Worm (Caenorhabditis elegans): ENCODE data around the gene F02E11.2.

DNA sequence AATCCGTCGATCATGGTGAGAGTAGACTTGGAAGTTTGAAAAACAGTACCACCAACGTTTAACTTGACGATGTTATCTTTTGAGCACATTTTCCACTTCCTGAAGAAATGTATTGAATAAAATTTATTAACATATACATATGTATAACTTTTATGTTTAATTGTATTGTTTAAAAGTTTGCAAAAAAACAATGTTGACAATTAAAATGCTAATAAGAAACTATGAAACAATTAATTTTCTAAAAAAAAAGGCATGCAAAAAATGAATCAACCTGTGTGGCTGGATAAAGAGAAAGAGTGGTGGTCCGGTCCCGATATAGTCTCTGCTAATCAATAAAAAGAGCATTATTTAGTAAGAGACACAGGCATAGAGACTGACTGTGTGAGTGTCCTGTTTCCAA, 27.9 kb upstream of the F02E11.2 start, which contains the start of gene C17F4.8:
- TF ChIP-seq pha-4 (tag; optimal IDR thresholded peaks at IDR 0.05), result no peak
- TF ChIP-seq madf-3 (GFP tag; IDR thresholded peaks at IDR 0.05), result no peak
- no peak for TF ChIP-seq lsy-27 (tag; optimal IDR thresholded peaks at IDR 0.05; ENCODE audit: borderline replicate concordance, insufficient read depth)
